Worm (Caenorhabditis elegans): Measurements from ENCODE around the gene T16G12.9.

Gene T16G12.9

DNA sequence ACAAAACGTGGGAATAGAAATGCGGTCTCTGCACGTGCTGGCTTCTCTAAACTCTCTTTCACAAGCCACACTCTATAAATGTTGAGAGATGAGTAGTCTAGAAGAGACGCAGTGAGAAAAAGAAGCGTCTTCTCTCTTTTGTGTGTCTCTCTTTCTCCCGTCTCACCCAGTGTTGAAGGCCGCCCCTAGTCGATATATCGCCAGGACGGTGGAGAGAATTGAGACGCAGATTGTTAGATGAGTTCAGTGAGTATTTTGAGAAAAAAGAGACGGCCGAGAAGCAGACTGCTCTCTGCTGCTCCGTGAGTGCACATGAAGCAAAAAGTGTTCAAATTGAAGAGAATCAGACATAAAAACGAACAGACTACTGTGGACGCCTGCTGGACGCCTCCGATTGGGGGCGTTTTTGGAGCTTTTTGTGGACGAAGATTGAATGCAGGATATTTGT, 18.5 kb upstream of the T16G12.9 start (continued):
- no peak for TF ChIP-seq zim-3 (tag; optimal IDR thresholded peaks at IDR 0.05)
- no peak for TF ChIP-seq T26A5.8 (tag; optimal IDR thresholded peaks at IDR 0.05)
- TF ChIP-seq bed-1 (GFP tag; IDR thresholded peaks at IDR 0.05) = no peak
- TF ChIP-seq madf-8 (GFP tag; conservative IDR thresholded peaks at IDR 0.05) = no peak

DNA sequence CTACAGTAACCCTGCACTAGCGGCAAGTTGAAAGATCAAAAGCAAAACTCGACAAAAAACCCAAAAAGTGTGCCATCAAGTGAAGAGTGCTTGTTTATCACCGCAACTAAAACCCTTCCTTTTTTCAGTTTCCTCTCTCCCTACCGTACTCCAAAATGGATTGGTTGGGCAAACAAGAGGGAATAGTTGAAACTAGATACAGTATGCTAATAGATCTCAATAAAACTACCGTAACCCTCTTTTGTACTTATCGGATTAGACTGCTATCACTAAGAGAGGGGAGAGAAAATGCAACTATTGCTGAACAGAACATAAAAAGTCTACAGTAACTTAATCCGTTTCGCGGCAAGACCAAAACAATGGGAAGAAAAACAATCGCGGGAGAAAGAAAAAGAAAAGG, 17.3 kb upstream of the T16G12.9 start:
- TF ChIP-seq F55B11.4 (tag; optimal IDR thresholded peaks at IDR 0.05; ENCODE audit: borderline replicate concordance, insufficient read depth) = no peak
- no peak for TF ChIP-seq ceh-58 (GFP tag; IDR thresholded peaks at IDR 0.05)
- no peak for TF ChIP-seq F23B12.7 (tag; optimal IDR thresholded peaks at IDR 0.05; ENCODE audit: insufficient read depth)
- TF ChIP-seq nfya-2 (GFP tag; IDR thresholded peaks at IDR 0.05) = 0 out of 2 replicates have a peak, but pooled peaks have one; percentile 26
- no peak for TF ChIP-seq dox-1 (GFP tag; IDR thresholded peaks at IDR 0.05)
- TF ChIP-seq rcor-1 (GFP tag; IDR thresholded peaks at IDR 0.05) = no peak
- no peak for TF ChIP-seq madf-6 (GFP tag; IDR thresholded peaks at IDR 0.05)

DNA sequence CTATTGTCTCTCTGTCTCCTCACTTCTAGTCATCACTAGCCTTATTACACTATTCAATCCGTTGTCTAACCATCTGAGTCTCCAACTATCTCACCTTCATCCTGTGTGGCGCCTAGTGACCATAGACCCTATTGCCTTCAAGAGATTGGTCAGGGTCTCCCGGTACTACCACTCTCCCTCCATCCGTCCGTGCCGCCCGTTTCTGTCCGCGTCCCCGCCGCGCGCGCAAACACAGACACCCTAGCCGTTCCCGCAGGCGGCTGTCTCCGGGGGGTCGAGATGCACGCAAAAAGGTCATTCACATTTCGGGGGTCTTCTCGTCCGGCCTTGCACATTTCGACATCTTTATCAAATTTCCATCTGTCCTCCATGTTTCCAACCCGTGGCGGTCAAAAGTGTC, 16.5 kb upstream of the T16G12.9 start:
- TF ChIP-seq madf-6 (GFP tag; IDR thresholded peaks at IDR 0.05) (peak; percentile 52; the same call in 1 of the 2 replicates), cebp-1 (GFP tag; IDR thresholded peaks at IDR 0.05) (no peak), cebp-1 (tag; optimal IDR thresholded peaks at IDR 0.05) (peak; percentile 29), nfyb-1 (GFP tag; IDR thresholded peaks at IDR 0.05) (peak; percentile 66; the same call in 1 of the 2 replicates), egrh-3 (GFP tag; IDR thresholded peaks at IDR 0.05) (peak; percentile 88), Y53F4B.3 (GFP tag; IDR thresholded peaks at IDR 0.05) (no peak), ceh-40 (GFP tag; IDR thresholded peaks at IDR 0.05) (no peak), efl-1 (GFP tag; optimal IDR thresholded peaks at IDR 0.05) (peak; percentile 35), dpl-1 (GFP tag; optimal IDR thresholded peaks at IDR 0.05) (no peak), lin-26 (GFP tag; IDR thresholded peaks at IDR 0.05) (0 out of 2 replicates have a peak, but pooled peaks have one; percentile 24), nhr-90 (tag; optimal IDR thresholded peaks at IDR 0.05) (no peak), hmg-1.2 (GFP tag; IDR thresholded peaks at IDR 0.05) (peak; percentile 31; the same call in 1 of the 2 replicates), bed-2 (GFP tag; IDR thresholded peaks at IDR 0.05) (0 out of 2 replicates have a peak, but pooled peaks have one; percentile 68), madf-3 (GFP tag; IDR thresholded peaks at IDR 0.05) (0 out of 2 replicates have a peak, but pooled peaks have one; percentile 51), zfh-2 (GFP tag; conservative IDR thresholded peaks at IDR 0.05) (peak; percentile 96), dox-1 (GFP tag; IDR thresholded peaks at IDR 0.05) (peak; percentile 13; the same call in 1 of the 2 replicates), chd-7 (tag; optimal IDR thresholded peaks at IDR 0.05) (peak; percentile 23), F57C9.4 (tag; optimal IDR thresholded peaks at IDR 0.05) (no peak), nhr-120 (GFP tag; IDR thresholded peaks at IDR 0.05) (0 out of 2 replicates have a peak, but pooled peaks have one; percentile 57), ekl-4 (GFP tag; IDR thresholded peaks at IDR 0.05) (0 out of 2 replicates have a peak, but pooled peaks have one; percentile 64)

DNA sequence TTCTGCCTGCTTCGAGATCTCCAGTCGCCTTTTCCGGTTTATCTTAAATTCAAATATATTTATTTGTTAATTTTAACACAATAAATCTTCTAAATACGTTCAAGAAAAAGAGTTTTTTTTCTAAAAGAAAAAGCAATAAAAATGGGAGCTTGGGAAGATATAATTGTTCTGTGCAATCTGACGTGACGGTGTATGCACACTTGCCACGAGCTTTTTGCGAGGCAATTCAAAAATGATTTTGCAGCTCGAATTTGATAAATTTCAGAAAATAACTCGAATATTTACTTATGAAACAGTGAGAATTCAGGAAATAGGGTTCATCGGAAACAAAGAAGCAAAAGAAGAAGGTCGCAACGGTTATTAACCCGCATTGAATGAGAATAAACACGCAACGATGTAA, 15.0 kb upstream of the T16G12.9 start:
- TF ChIP-seq lin-40 (tag; optimal IDR thresholded peaks at IDR 0.05) = no peak
- peak in 1 of 3 experiments; percentile 54 for TF ChIP-seq lin-35 (GFP tag; optimal IDR thresholded peaks at IDR 0.05)
- TF ChIP-seq lin-54 (GFP tag; optimal IDR thresholded peaks at IDR 0.05) = peak; percentile 81
- peak; percentile 57 for TF ChIP-seq dpl-1 (GFP tag; optimal IDR thresholded peaks at IDR 0.05)
- TF ChIP-seq ekl-4 (GFP tag; IDR thresholded peaks at IDR 0.05) = no peak
- TF ChIP-seq snpc-4 (GFP tag; optimal IDR thresholded peaks at IDR 0.05) = no peak
- peak in 1 of 4 experiments; percentile 6 for TF ChIP-seq snpc-4 (tag; optimal IDR thresholded peaks at IDR 0.05)
- TF ChIP-seq nfyb-1 (GFP tag; IDR thresholded peaks at IDR 0.05) = 0 out of 2 replicates have a peak, but pooled peaks have one; percentile 35
- 0 out of 2 replicates have a peak, but pooled peaks have one; percentile 18 for TF ChIP-seq F33H1.4 (GFP tag; IDR thresholded peaks at IDR 0.05)
- TF ChIP-seq hmg-20 (GFP tag; IDR thresholded peaks at IDR 0.05) = no peak
- TF ChIP-seq rpc-1 (optimal IDR thresholded peaks at IDR 0.05) = no peak
- TF ChIP-seq rpc-1 (tag; optimal IDR thresholded peaks at IDR 0.05) = no peak
- peak; percentile 42 for TF ChIP-seq lsl-1 (GFP tag; optimal IDR thresholded peaks at IDR 0.05)
- TF ChIP-seq T07F8.4 (tag; optimal IDR thresholded peaks at IDR 0.05) = no peak
- peak; percentile 12; the same call in 1 of the 2 replicates for TF ChIP-seq hmg-1.2 (GFP tag; IDR thresholded peaks at IDR 0.05)
- peak; percentile 66 for TF ChIP-seq efl-1 (GFP tag; optimal IDR thresholded peaks at IDR 0.05)
- no peak for TF ChIP-seq tbp1 (GFP tag; optimal IDR thresholded peaks at IDR 0.05)
- TF ChIP-seq madf-6 (GFP tag; IDR thresholded peaks at IDR 0.05) = peak; percentile 37; the same call in 1 of the 2 replicates

Measured in whole organism, young adult.